Worm (Caenorhabditis elegans): ENCODE measurements around the gene C15C8.8.

DNA sequence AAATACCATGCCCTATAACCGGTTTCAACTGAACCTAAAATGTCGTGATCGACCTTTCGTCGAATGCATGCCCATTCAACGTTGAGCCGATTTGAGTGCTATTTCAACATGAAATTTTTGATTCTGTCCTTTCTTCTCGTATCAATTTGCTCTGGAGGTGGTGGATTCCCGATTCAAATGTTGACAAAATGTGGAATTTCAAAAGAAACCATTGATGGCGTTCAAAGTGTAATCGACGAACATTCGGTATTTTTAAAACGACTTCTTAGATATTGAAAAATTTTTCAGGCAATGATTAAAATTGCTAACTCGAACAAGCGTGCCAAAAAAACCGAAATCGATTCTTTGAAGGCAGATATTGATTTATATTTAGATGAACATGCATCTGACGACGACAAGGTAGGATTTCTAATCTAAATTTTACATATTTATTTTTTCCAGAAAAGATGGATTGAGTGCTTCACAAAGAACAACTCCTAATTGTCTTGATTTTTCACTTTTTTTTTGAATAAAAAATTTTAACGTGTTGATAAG is 25.1 kb downstream of the C15C8.8 start, which contains the start of gene R11D1.13:
- TF ChIP-seq ces-1 (GFP tag; optimal IDR thresholded peaks at IDR 0.05) (no peak), arid-1 (GFP tag; conservative IDR thresholded peaks at IDR 0.05) (no peak), ZK546.5 (tag; optimal IDR thresholded peaks at IDR 0.05) (no peak), mep-1 (tag; optimal IDR thresholded peaks at IDR 0.05) (no peak), unc-39 (tag; optimal IDR thresholded peaks at IDR 0.05) (no peak)

Measured in whole organism, L4 larva.